Worm (Caenorhabditis elegans): ENCODE measurements around the gene str-211.

DNA sequence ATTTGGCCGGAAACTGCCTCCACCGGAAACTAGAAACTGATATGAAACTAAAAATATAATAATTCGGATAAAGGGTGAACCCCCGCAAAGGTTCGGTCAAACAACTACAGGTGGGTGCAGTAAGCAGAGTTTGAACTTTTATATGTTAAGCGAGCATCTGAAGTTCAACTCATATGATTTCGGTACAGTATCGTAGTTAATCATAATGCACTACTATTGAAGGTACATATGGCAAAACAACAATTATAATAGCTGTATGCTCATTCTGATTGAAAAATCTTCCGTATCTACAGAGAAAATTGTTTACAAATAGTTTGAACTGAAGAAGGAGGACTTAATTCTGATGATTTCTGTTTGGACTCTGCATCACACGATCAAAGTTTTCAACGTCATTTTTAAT lies 10.9 kb downstream of the str-211 start:
- TF ChIP-seq tra-4 (tag; optimal IDR thresholded peaks at IDR 0.05) (no peak), hmg-4 (GFP tag; optimal IDR thresholded peaks at IDR 0.05) (no peak), tbx-37 (GFP tag; conservative IDR thresholded peaks at IDR 0.05) (no peak), tbx-11 (GFP tag; IDR thresholded peaks at IDR 0.05) (no peak), ceh-13 (GFP tag; optimal IDR thresholded peaks at IDR 0.05) (no peak), ama-1 (optimal IDR thresholded peaks at IDR 0.05) (no peak)

All from whole organism, early embryonic.